Worm (Caenorhabditis elegans) whole organism, L1 larva: Measurements from ENCODE around the gene Y81B9A.2.

Source experiments
- fkh-10 ChIP-seq: sonication (generic microtip); optimal IDR thresholded peaks from 2 replicates; lab custom pipeline; 2017; ENCODE audit warnings: missing biosample characterization, missing genetic modification reagents, missing genetic modification characterization
- irx-1 ChIP-seq: sonication (generic microtip); optimal IDR thresholded peaks from 2 replicates; lab custom pipeline; 2016; ENCODE audit warnings: missing genetic modification characterization, missing compliant biosample characterization
- lin-35 ChIP-seq, 2 experiments: fragments of 150-350 bp; optimal IDR thresholded peaks; 2 replicates each; lab custom pipeline; 2014; ENCODE audit warnings: missing biosample characterization in 2 of 2, missing genetic modification characterization in 2 of 2, missing genetic modification reagents in 2 of 2
- nhr-11 ChIP-seq: fragments of 150-350 bp; optimal IDR thresholded peaks from 2 replicates; lab custom pipeline; 2014; ENCODE audit warnings: missing biosample characterization, missing genetic modification characterization
- nhr-237 ChIP-seq: fragments of 150-350 bp; optimal IDR thresholded peaks from 2 replicates; lab custom pipeline; 2014; ENCODE audit warnings: missing biosample characterization, missing genetic modification characterization
- nhr-47 ChIP-seq: sonication (generic microtip); optimal IDR thresholded peaks from 2 replicates; lab custom pipeline; 2016; ENCODE audit warnings: mild to moderate bottlenecking, missing genetic modification characterization, moderate library complexity, missing compliant biosample characterization
- nhr-76 ChIP-seq: sonication (generic microtip); optimal IDR thresholded peaks from 2 replicates; lab custom pipeline; 2017; ENCODE audit warnings: missing biosample characterization, missing genetic modification characterization
- nhr-77 ChIP-seq: fragments of 150-350 bp; optimal IDR thresholded peaks from 2 replicates; lab custom pipeline; 2014; ENCODE audit warnings: missing biosample characterization, missing genetic modification characterization
- unc-98 ChIP-seq: fragments of 200-800 bp; sonication (Bioruptor generic); IDR thresholded peaks from 2 replicates; pipeline ENCODE4 v1.3.6; 2022; ENCODE audit warnings: missing genetic modification characterization, missing compliant biosample characterization

DNA sequence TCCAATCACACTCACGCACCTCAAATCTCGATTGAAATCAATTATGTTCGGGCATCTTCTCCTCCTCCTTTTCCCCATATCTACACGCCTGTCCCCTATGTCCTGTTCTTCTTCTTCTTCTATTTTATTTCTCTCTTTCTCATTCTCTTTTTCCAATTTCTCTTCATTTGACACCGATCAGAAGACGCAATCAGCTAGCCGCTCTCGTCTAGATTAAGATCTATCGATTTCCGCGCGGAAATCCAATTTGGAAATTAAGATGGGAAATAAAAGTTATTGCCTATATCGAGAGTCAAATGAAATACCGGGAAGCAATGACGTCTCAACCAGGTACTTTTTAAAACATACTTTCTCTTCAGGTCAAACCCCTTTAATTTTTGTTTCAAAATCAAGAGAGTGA, 44.5 kb downstream of the Y81B9A.2 start:
- TF ChIP-seq nhr-77, result no peak
- TF ChIP-seq irx-1 (tag; lab: Kevin White, UChicago), result no peak
- TF ChIP-seq nhr-47 (tag; lab: Kevin White, UChicago), result no peak
- TF ChIP-seq unc-98 (GFP tag; lab: Robert Waterston, UW), result no peak
- no peak for TF ChIP-seq nhr-237 (tag; lab: Kevin White, UChicago)
- no peak for TF ChIP-seq nhr-76 (tag; lab: Kevin White, UChicago)
- no peak for TF ChIP-seq lin-35 (GFP tag; optimal IDR thresholded peaks at IDR 0.05; lab: Kevin White, UChicago)
- no peak for TF ChIP-seq fkh-10
- no peak for TF ChIP-seq nhr-11 (tag; lab: Kevin White, UChicago)
